Worm (Caenorhabditis elegans) whole organism, L2 larva: Measurements from ENCODE around the gene vps-35.

Experiments
- C34F6.9 ChIP-seq: fragments of 150-350 bp; optimal IDR thresholded peaks from 2 replicates; lab custom pipeline; 2014; ENCODE audit warnings: missing biosample characterization, missing genetic modification characterization
- F13H6.1 ChIP-seq: sonication (generic microtip); optimal IDR thresholded peaks from 2 replicates; lab custom pipeline; 2016; ENCODE audit warnings: missing genetic modification characterization, missing compliant biosample characterization
- R02D3.7 ChIP-seq: fragments of 150-350 bp; optimal IDR thresholded peaks from 2 replicates; lab custom pipeline; 2014; ENCODE audit warnings: missing biosample characterization, missing genetic modification characterization
- alr-1 ChIP-seq: fragments of 150-350 bp; optimal IDR thresholded peaks from 2 replicates; lab custom pipeline; 2014; ENCODE audit warnings: missing biosample characterization, missing genetic modification characterization
- aly-2 ChIP-seq: fragments of 150-350 bp; optimal IDR thresholded peaks from 2 replicates; lab custom pipeline; 2014; ENCODE audit warnings: missing biosample characterization, missing genetic modification characterization
- ama-1 ChIP-seq: fragments of 150-350 bp; optimal IDR thresholded peaks from 2 replicates; lab custom pipeline; 2018; ENCODE audit warnings: inconsistent platforms
- blmp-1 ChIP-seq: sonication (generic microtip); optimal IDR thresholded peaks from 2 replicates; lab custom pipeline; 2017; ENCODE audit warnings: missing genetic modification characterization, mild to moderate bottlenecking, missing compliant biosample characterization, antibody characterized with exemption, moderate library complexity; ENCODE audit not compliant: insufficient read depth
- ceh-16 ChIP-seq: fragments of 150-350 bp; optimal IDR thresholded peaks from 2 replicates; lab custom pipeline; 2014; ENCODE audit warnings: missing biosample characterization, missing genetic modification characterization
- crh-2 ChIP-seq: sonication (generic microtip); optimal IDR thresholded peaks from 2 replicates; lab custom pipeline; 2017; ENCODE audit warnings: missing biosample characterization, missing genetic modification characterization
- dmd-4 ChIP-seq: sonication (generic microtip); optimal IDR thresholded peaks from 2 replicates; lab custom pipeline; 2017; ENCODE audit warnings: missing biosample characterization, missing genetic modification characterization
- egl-27 ChIP-seq: sonication (generic microtip); optimal IDR thresholded peaks from 3 replicates; lab custom pipeline; 2017; ENCODE audit warnings: missing biosample characterization, missing genetic modification reagents, missing genetic modification characterization
- elt-1 ChIP-seq: fragments of 150-350 bp; optimal IDR thresholded peaks from 2 replicates; lab custom pipeline; 2014; ENCODE audit warnings: missing biosample characterization, missing genetic modification characterization
- fos-1 ChIP-seq: fragments of 150-350 bp; optimal IDR thresholded peaks from 2 replicates; lab custom pipeline; 2014; ENCODE audit warnings: missing biosample characterization, missing genetic modification characterization
- lin-13 ChIP-seq: fragments of 150-350 bp; optimal IDR thresholded peaks from 2 replicates; lab custom pipeline; 2014; ENCODE audit warnings: missing biosample characterization, missing genetic modification reagents, missing genetic modification characterization
- lin-39 ChIP-seq: fragments of 150-350 bp; optimal IDR thresholded peaks from 2 replicates; lab custom pipeline; 2014; ENCODE audit warnings: missing biosample characterization, missing genetic modification reagents, missing genetic modification characterization
- lsy-2 ChIP-seq, 2 experiments: fragments of 150-350 bp in 1 of 2; sonication (generic microtip) in 1 of 2; optimal IDR thresholded peaks; 2 replicates each; lab custom pipeline; 2014 to 2017; ENCODE audit warnings: missing biosample characterization in 2 of 2, missing genetic modification characterization in 2 of 2
- mab-5 ChIP-seq: fragments of 150-350 bp; optimal IDR thresholded peaks from 2 replicates; lab custom pipeline; 2014; ENCODE audit warnings: missing biosample characterization, missing genetic modification characterization
- mbf-1 ChIP-seq: sonication (generic microtip); optimal IDR thresholded peaks from 2 replicates; lab custom pipeline; 2017; ENCODE audit warnings: missing biosample characterization, missing genetic modification characterization
- mdl-1 ChIP-seq, 2 experiments: fragments of 150-350 bp in 1 of 2; sonication (generic microtip) in 1 of 2; optimal IDR thresholded peaks; 2 replicates each; lab custom pipeline; 2017; ENCODE audit warnings: missing biosample characterization in 2 of 2, missing genetic modification characterization in 2 of 2
- nhr-10 ChIP-seq: sonication (generic microtip); optimal IDR thresholded peaks from 2 replicates; lab custom pipeline; 2017; ENCODE audit warnings: missing biosample characterization, missing genetic modification characterization
- nhr-11 ChIP-seq: fragments of 150-350 bp; optimal IDR thresholded peaks from 2 replicates; lab custom pipeline; 2014; ENCODE audit warnings: missing biosample characterization, missing genetic modification characterization
- nhr-12 ChIP-seq: fragments of 150-350 bp; optimal IDR thresholded peaks from 2 replicates; lab custom pipeline; 2014; ENCODE audit warnings: missing biosample characterization, missing genetic modification characterization
- nhr-129 ChIP-seq: fragments of 150-350 bp; optimal IDR thresholded peaks from 2 replicates; lab custom pipeline; 2014; ENCODE audit warnings: missing biosample characterization, missing genetic modification characterization
- nhr-21 ChIP-seq: fragments of 150-350 bp; optimal IDR thresholded peaks from 2 replicates; lab custom pipeline; 2014; ENCODE audit warnings: missing biosample characterization, missing genetic modification characterization
- nhr-23 ChIP-seq: fragments of 150-350 bp; optimal IDR thresholded peaks from 2 replicates; lab custom pipeline; 2014; ENCODE audit warnings: missing biosample characterization, missing genetic modification reagents, missing genetic modification characterization
- nhr-25 ChIP-seq: fragments of 150-350 bp; sonication (generic microtip); optimal IDR thresholded peaks from 3 replicates; lab custom pipeline; 2014; ENCODE audit warnings: missing biosample characterization, missing genetic modification characterization
- nhr-6 ChIP-seq: fragments of 150-350 bp; optimal IDR thresholded peaks from 2 replicates; lab custom pipeline; 2014; ENCODE audit warnings: missing biosample characterization, missing genetic modification characterization
- nhr-77 ChIP-seq: fragments of 150-350 bp; optimal IDR thresholded peaks from 2 replicates; lab custom pipeline; 2014; ENCODE audit warnings: missing biosample characterization, missing genetic modification characterization
- peb-1 ChIP-seq: fragments of 150-350 bp; optimal IDR thresholded peaks from 2 replicates; lab custom pipeline; 2014; ENCODE audit warnings: missing biosample characterization, missing genetic modification characterization
- sem-4 ChIP-seq: fragments of 150-350 bp; optimal IDR thresholded peaks from 2 replicates; lab custom pipeline; 2014; ENCODE audit warnings: missing biosample characterization, missing genetic modification reagents, missing genetic modification characterization
- skn-1 ChIP-seq: sonication (generic microtip); optimal IDR thresholded peaks from 2 replicates; lab custom pipeline; 2017; ENCODE audit warnings: missing biosample characterization, missing genetic modification characterization
- sma-3 ChIP-seq: sonication (generic microtip); optimal IDR thresholded peaks from 2 replicates; lab custom pipeline; 2016; ENCODE audit warnings: missing genetic modification reagents, missing genetic modification characterization, missing compliant biosample characterization
- sma-9 ChIP-seq, 2 experiments: fragments of 150-350 bp in 1 of 2; sonication (generic microtip) in 1 of 2; optimal IDR thresholded peaks; 2 replicates each; lab custom pipeline; 2014 to 2016; ENCODE audit warnings: missing genetic modification characterization in 2 of 2, mild to moderate bottlenecking in 1 of 2, missing biosample characterization in 1 of 2, missing compliant biosample characterization in 1 of 2, missing genetic modification reagents in 1 of 2, moderate library complexity in 1 of 2
- snpc-4 ChIP-seq: fragments of 150-350 bp; optimal IDR thresholded peaks from 2 replicates; lab custom pipeline; 2014; ENCODE audit warnings: missing biosample characterization, missing genetic modification characterization
- unc-39 ChIP-seq: fragments of 150-350 bp; optimal IDR thresholded peaks from 2 replicates; lab custom pipeline; 2014; ENCODE audit warnings: missing biosample characterization, missing genetic modification characterization
- unc-62 ChIP-seq: fragments of 150-350 bp; optimal IDR thresholded peaks from 2 replicates; lab custom pipeline; 2014; ENCODE audit warnings: missing biosample characterization, missing genetic modification reagents, missing genetic modification characterization
- ztf-1 ChIP-seq: fragments of 200-800 bp; sonication (Bioruptor generic); conservative IDR thresholded peaks from 2 replicates; pipeline ENCODE4 v1.3.6; 2022; ENCODE audit warnings: missing genetic modification characterization, missing compliant biosample characterization
- ztf-4 ChIP-seq: fragments of 150-350 bp; optimal IDR thresholded peaks from 2 replicates; lab custom pipeline; 2014; ENCODE audit warnings: missing biosample characterization, missing genetic modification characterization

Gene vps-35

DNA sequence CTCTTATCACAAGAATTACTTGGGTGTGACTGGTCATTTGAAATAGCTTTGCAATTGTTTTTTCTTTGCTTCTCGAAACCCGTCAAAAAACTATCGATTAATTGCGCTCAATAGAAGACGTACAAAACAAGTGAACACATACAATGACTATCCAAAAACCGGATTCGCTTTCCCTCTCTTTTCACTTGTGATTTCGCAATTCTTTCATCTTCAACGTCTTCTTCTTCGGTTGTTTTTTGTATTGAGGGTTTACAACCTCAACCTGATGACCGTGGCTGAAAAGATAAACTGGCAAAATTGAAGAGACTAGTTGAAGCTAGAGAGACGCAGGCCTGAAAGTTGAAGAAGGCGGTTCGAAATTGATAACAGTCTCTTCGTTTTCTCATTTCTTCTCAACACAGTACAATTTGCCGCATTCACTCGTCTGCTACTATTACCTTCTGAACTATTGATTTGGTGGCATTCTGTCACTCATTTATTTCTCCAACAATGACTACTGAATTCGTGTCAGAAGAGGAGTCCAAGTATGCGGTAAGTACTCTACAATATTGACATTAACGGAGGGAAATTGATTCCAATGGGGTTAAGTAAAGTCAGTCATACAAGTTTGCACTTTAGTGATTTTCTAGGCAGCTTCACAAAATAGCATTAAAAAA is 21.5 kb upstream of the vps-35 start:
- TF ChIP-seq crh-2 (tag; lab: Kevin White, UChicago) (peak; percentile 55), R02D3.7 (tag; lab: Kevin White, UChicago) (no peak), sma-3 (peak; percentile 18), nhr-21 (tag; lab: Kevin White, UChicago) (peak; percentile 52), snpc-4 (no peak), lin-13 (GFP tag; lab: Kevin White, UChicago) (no peak), aly-2 (tag; lab: Kevin White, UChicago) (no peak), nhr-25 (tag; lab: Kevin White, UChicago) (peak; percentile 91), dmd-4 (tag; lab: Kevin White, UChicago) (no peak), nhr-129 (tag; lab: Kevin White, UChicago) (peak; percentile 31), skn-1 (tag; lab: Kevin White, UChicago) (no peak), egl-27 (tag; lab: Kevin White, UChicago) (no peak), nhr-12 (no peak), nhr-6 (peak; percentile 27), unc-39 (tag; lab: Kevin White, UChicago) (no peak), unc-62 (GFP tag; lab: Kevin White, UChicago) (no peak), mab-5 (tag; lab: Kevin White, UChicago) (no peak), ceh-16 (no peak), nhr-23 (tag; lab: Kevin White, UChicago) (no peak), mdl-1 (tag; optimal IDR thresholded peaks at IDR 0.05; lab: Kevin White, UChicago) (no peak), F13H6.1 (peak; percentile 18), fos-1 (tag; lab: Kevin White, UChicago) (peak; percentile 40), ama-1 (lab: Kevin White, UChicago) (no peak), blmp-1 (tag; lab: Kevin White, UChicago) (peak; percentile 94), nhr-10 (no peak), C34F6.9 (tag; lab: Kevin White, UChicago) (peak; percentile 9), peb-1 (tag; lab: Kevin White, UChicago) (no peak), lsy-2 (tag; optimal IDR thresholded peaks at IDR 0.05; lab: Kevin White, UChicago) (peak in 1 of 2 experiments; percentile 27), ztf-1 (GFP tag; lab: Robert Waterston, UW) (no peak), ztf-4 (peak; percentile 2), lin-39 (tag; lab: Kevin White, UChicago) (no peak), elt-1 (tag; lab: Kevin White, UChicago) (no peak), sem-4 (tag; lab: Kevin White, UChicago) (no peak), sma-9 (GFP tag; optimal IDR thresholded peaks at IDR 0.05; lab: Kevin White, UChicago) (no peak), sma-9 (tag; optimal IDR thresholded peaks at IDR 0.05; lab: Kevin White, UChicago) (no peak)

DNA sequence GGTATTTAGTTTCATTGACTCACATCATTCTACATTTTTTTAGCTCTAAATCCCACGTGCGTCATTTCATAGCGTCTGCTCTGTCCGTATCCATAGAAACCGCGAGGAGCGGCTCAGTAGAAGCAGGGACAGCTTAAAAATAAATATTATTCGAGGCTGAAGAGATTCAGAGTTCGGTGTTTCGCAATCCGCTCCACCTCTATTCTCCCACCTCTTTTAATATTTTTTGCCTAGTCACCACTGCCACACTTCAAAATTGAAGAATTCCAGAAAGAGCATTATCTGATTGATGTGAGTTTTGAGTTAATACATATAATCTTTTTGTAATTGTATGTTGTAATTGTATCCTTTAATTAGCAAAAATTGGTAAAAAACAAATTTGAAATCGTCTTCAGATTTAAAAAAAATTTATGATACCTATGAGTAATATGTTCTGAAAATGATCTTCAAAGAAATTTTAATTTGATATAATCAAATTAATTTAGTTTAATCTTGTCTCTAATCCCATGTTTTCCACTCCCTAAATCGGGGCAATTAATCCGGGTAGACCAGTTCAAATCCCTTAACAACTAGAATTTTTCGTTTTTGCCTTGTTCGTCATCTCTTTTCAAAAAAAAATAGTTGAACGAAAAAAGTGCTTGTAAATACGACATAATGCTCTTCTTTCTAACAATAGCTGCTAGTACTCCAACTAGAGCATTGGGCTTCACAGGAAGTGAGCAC is 18.0 kb upstream of the vps-35 start:
- peak; percentile 15 for TF ChIP-seq nhr-25 (tag; lab: Kevin White, UChicago)
- TF ChIP-seq ceh-16, result no peak
- no peak for TF ChIP-seq peb-1 (tag; lab: Kevin White, UChicago)
- TF ChIP-seq aly-2 (tag; lab: Kevin White, UChicago), result no peak
- TF ChIP-seq skn-1 (tag; lab: Kevin White, UChicago), result no peak

DNA sequence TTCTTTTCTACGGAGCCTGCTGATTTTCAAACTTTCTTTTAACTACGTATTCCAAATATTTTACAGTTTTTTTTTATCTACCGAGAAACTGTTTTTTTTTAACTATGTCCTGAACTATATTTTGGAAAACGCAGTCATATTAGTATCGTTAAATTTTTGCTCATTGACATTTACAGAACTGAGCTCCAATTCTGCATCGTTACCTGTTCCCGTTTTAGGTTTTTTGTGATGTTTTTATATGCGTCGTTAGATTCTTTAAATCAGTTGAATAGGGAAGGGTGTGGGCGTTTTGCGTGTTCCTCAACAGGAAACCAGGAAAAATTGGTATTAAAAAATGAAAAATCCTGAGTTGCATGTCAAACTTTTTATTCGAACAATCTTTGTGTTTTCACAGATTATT is 14.8 kb upstream of the vps-35 start:
- TF ChIP-seq sem-4 (tag; lab: Kevin White, UChicago), result no peak
- no peak for TF ChIP-seq snpc-4
- no peak for TF ChIP-seq lsy-2 (tag; optimal IDR thresholded peaks at IDR 0.05; lab: Kevin White, UChicago)
- TF ChIP-seq nhr-6, result no peak
- TF ChIP-seq sma-9 (GFP tag; optimal IDR thresholded peaks at IDR 0.05; lab: Kevin White, UChicago), result no peak
- no peak for TF ChIP-seq sma-9 (tag; optimal IDR thresholded peaks at IDR 0.05; lab: Kevin White, UChicago)

DNA sequence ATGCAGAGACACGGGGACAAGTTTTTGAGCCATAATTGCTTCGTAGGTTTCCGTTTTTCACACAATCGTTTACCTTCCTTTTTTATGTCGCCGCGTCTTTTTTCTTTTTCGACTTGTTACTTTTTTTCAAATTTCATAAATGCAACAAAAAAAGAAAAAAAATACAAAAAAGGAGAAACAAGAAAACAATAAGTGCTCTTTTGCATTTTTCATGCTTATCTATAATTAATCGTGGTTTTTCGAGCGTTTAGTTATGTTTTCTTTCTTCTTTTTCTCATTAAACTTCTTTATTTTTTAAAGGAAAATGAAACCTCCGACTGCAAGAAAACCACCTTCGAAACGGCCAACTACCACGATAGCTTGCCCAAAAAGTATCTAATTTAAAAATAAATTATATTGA is 11.7 kb upstream of the vps-35 start, which contains the start of gene F59G1.4:
F59G1.4 (plus strand) TSS at position 301 of the 400 bp plus-strand sequence.
- TF ChIP-seq nhr-12 (no peak), blmp-1 (tag; lab: Kevin White, UChicago) (no peak), nhr-129 (tag; lab: Kevin White, UChicago) (no peak), nhr-77 (tag; lab: Kevin White, UChicago) (no peak), ama-1 (lab: Kevin White, UChicago) (no peak), alr-1 (tag; lab: Kevin White, UChicago) (no peak), mbf-1 (tag; lab: Kevin White, UChicago) (no peak), nhr-11 (no peak), unc-62 (GFP tag; lab: Kevin White, UChicago) (no peak), snpc-4 (no peak), nhr-6 (no peak), crh-2 (tag; lab: Kevin White, UChicago) (no peak), aly-2 (tag; lab: Kevin White, UChicago) (no peak)
